Fruit fly (Drosophila melanogaster) whole organism, embryonic: Measurements from ENCODE around the gene CG10874.

Experiments used
- Asciz ChIP-seq: fragments of 200-800 bp; sonication (Bioruptor generic); optimal IDR thresholded peaks from 2 replicates; lab custom pipeline; 2017; ENCODE audit warnings: missing biosample characterization, mild to moderate bottlenecking, missing genetic modification characterization, missing genetic modification reagents
- CG14014 ChIP-seq: fragments of 200-800 bp; sonication (Bioruptor generic); IDR thresholded peaks from 2 replicates; pipeline ENCODE4 v1.3.6; 2022; ENCODE audit warnings: missing biosample characterization, missing genetic modification characterization
- CG1602 ChIP-seq: fragments of 200-800 bp; sonication (Bioruptor generic); optimal IDR thresholded peaks from 3 replicates; lab custom pipeline; 2016; ENCODE audit warnings: missing biosample characterization, missing genetic modification characterization
- CG16813 ChIP-seq: fragments of 200-800 bp; sonication (Bioruptor generic); IDR thresholded peaks from 3 replicates; pipeline ENCODE4 v1.3.6; 2022; ENCODE audit warnings: missing biosample characterization, missing genetic modification characterization; ENCODE audit not compliant: partially characterized antibody
- CG2202 ChIP-seq: fragments of 200-800 bp; sonication (Bioruptor generic); optimal IDR thresholded peaks from 2 replicates; lab custom pipeline; 2018; ENCODE audit warnings: missing biosample characterization, mild to moderate bottlenecking, missing genetic modification characterization
- CG2678 ChIP-seq: fragments of 200-800 bp; sonication (Bioruptor generic); optimal IDR thresholded peaks from 3 replicates; lab custom pipeline; 2019; ENCODE audit warnings: missing biosample characterization, mild to moderate bottlenecking, missing genetic modification characterization, moderate library complexity
- CG2712 ChIP-seq: fragments of 200-800 bp; optimal IDR thresholded peaks from 3 replicates; lab custom pipeline; 2019; ENCODE audit warnings: missing biosample characterization, mild to moderate bottlenecking, missing genetic modification characterization, moderate library complexity
- CG3065 ChIP-seq: fragments of 200-800 bp; sonication (Bioruptor generic); optimal IDR thresholded peaks from 2 replicates; lab custom pipeline; 2016; ENCODE audit warnings: missing biosample characterization, missing genetic modification characterization
- CG33557 ChIP-seq: fragments of 200-800 bp; sonication (Bioruptor generic); optimal IDR thresholded peaks from 2 replicates; lab custom pipeline; 2019; ENCODE audit warnings: missing biosample characterization, mild to moderate bottlenecking, missing genetic modification characterization, moderate library complexity
- CG4328 ChIP-seq: fragments of 200-800 bp; sonication (Bioruptor generic); optimal IDR thresholded peaks from 3 replicates; lab custom pipeline; 2017; ENCODE audit warnings: missing biosample characterization, missing genetic modification reagents, missing genetic modification characterization
- CG43689 ChIP-seq: fragments of 200-800 bp; sonication (Bioruptor generic); IDR thresholded peaks from 2 replicates; pipeline ENCODE4 v1.3.6; 2022; ENCODE audit warnings: missing biosample characterization, missing genetic modification characterization
- CG4617 ChIP-seq: fragments of 200-800 bp; sonication (Bioruptor generic); optimal IDR thresholded peaks from 3 replicates; lab custom pipeline; 2016; ENCODE audit warnings: missing biosample characterization, missing genetic modification characterization, borderline replicate concordance
- CG4730 ChIP-seq: fragments of 200-800 bp; sonication (Bioruptor generic); IDR thresholded peaks from 2 replicates; pipeline ENCODE4 v1.3.6; 2022; ENCODE audit warnings: missing biosample characterization, missing genetic modification characterization
- CG5245 ChIP-seq: fragments of 200-800 bp; sonication (Bioruptor generic); optimal IDR thresholded peaks from 3 replicates; lab custom pipeline; 2016; ENCODE audit warnings: missing biosample characterization, missing genetic modification characterization
- CG8924 ChIP-seq: fragments of 200-800 bp; optimal IDR thresholded peaks from 3 replicates; lab custom pipeline; 2019; ENCODE audit warnings: missing biosample characterization, mild to moderate bottlenecking, missing genetic modification characterization, moderate library complexity
- CG9797 ChIP-seq: fragments of 200-800 bp; sonication (Bioruptor generic); optimal IDR thresholded peaks from 3 replicates; lab custom pipeline; 2018; ENCODE audit warnings: missing biosample characterization, mild to moderate bottlenecking, missing genetic modification characterization
- CG9817 ChIP-seq: fragments of 200-800 bp; sonication (Bioruptor generic); optimal IDR thresholded peaks from 2 replicates; lab custom pipeline; 2018; ENCODE audit warnings: missing biosample characterization, mild to moderate bottlenecking, missing genetic modification characterization, moderate library complexity
- D19B ChIP-seq: fragments of 200-800 bp; sonication (Bioruptor generic); optimal IDR thresholded peaks from 2 replicates; lab custom pipeline; 2017; ENCODE audit warnings: missing biosample characterization, mild to moderate bottlenecking, missing genetic modification characterization
- Dip2 ChIP-seq: fragments of 200-800 bp; sonication (Bioruptor generic); IDR thresholded peaks from 2 replicates; pipeline ENCODE4 v1.3.6; 2022; ENCODE audit warnings: missing biosample characterization, missing genetic modification characterization
- Dp ChIP-seq: fragments of 200-800 bp; sonication (Bioruptor generic); optimal IDR thresholded peaks from 2 replicates; lab custom pipeline; 2018; ENCODE audit warnings: missing biosample characterization, mild to moderate bottlenecking, missing genetic modification characterization, moderate library complexity
- Dref ChIP-seq: fragments of 200-800 bp; sonication (Bioruptor generic); IDR thresholded peaks from 2 replicates; pipeline ENCODE4 v1.3.6; 2022; ENCODE audit warnings: missing biosample characterization, missing genetic modification characterization
- Ets65A ChIP-seq: fragments of 200-800 bp; sonication (Bioruptor generic); peaks from one replicate; lab custom pipeline; 2016; ENCODE audit warnings: missing biosample characterization, missing genetic modification characterization
- Fer3 ChIP-seq: fragments of 200-800 bp; sonication (Bioruptor generic); optimal IDR thresholded peaks from 2 replicates; lab custom pipeline; 2018; ENCODE audit warnings: missing biosample characterization, mild to moderate bottlenecking, missing genetic modification characterization, moderate library complexity
- Gsc ChIP-seq: fragments of 200-800 bp; sonication (Bioruptor generic); IDR thresholded peaks from 2 replicates; pipeline ENCODE4 v1.3.6; 2022; ENCODE audit warnings: missing biosample characterization, missing genetic modification characterization
- HLH3B ChIP-seq: fragments of 200-800 bp; sonication (Bioruptor generic); IDR thresholded peaks from 2 replicates; pipeline ENCODE4 v1.3.6; 2022; ENCODE audit warnings: missing biosample characterization, missing genetic modification characterization
- Hey ChIP-seq: fragments of 200-800 bp; sonication (Bioruptor generic); optimal IDR thresholded peaks from 3 replicates; lab custom pipeline; 2018; ENCODE audit warnings: missing biosample characterization, mild to moderate bottlenecking, missing genetic modification characterization
- Hmx ChIP-seq: fragments of 200-800 bp; sonication (Bioruptor generic); optimal IDR thresholded peaks from 2 replicates; lab custom pipeline; 2016; ENCODE audit warnings: missing biosample characterization, missing genetic modification characterization
- MBD-R2 ChIP-seq: fragments of 200-800 bp; sonication (Bioruptor generic); IDR thresholded peaks from 2 replicates; pipeline ENCODE4 v1.3.6; 2022; ENCODE audit warnings: missing biosample characterization, missing genetic modification characterization
- NC2α ChIP-seq: fragments of 200-800 bp; sonication (Bioruptor generic); optimal IDR thresholded peaks from 2 replicates; lab custom pipeline; 2016; ENCODE audit warnings: missing biosample characterization, missing genetic modification characterization
- Optix ChIP-seq: fragments of 200-800 bp; sonication (Bioruptor generic); IDR thresholded peaks from 3 replicates; pipeline ENCODE4 v1.3.6; 2022; ENCODE audit warnings: missing biosample characterization, missing genetic modification characterization
- Sin3A ChIP-seq: fragments of >200 bp; optimal IDR thresholded peaks from 2 replicates; lab custom pipeline; 2018
- Taf1 ChIP-seq: fragments of 200-800 bp; sonication (Bioruptor generic); IDR thresholded peaks from 2 replicates; pipeline ENCODE4 v1.3.6; 2022; ENCODE audit warnings: missing biosample characterization, missing genetic modification characterization
- ato ChIP-seq: fragments of 200-800 bp; sonication (Bioruptor generic); IDR thresholded peaks from 2 replicates; pipeline ENCODE4 v1.3.6; 2022; ENCODE audit warnings: missing biosample characterization, missing genetic modification characterization; ENCODE audit not compliant: partially characterized antibody
- bigmax ChIP-seq: fragments of 200-800 bp; sonication (Bioruptor generic); optimal IDR thresholded peaks from 2 replicates; lab custom pipeline; 2018; ENCODE audit warnings: missing biosample characterization, mild to moderate bottlenecking, missing genetic modification characterization
- chm ChIP-seq: fragments of 200-800 bp; sonication (Bioruptor generic); IDR thresholded peaks from 2 replicates; pipeline ENCODE4 v1.3.6; 2022; ENCODE audit warnings: missing biosample characterization, missing genetic modification characterization
- crol ChIP-seq: fragments of 200-800 bp; sonication (Bioruptor generic); IDR thresholded peaks from 2 replicates; pipeline ENCODE4 v1.3.6; 2022; ENCODE audit warnings: missing biosample characterization, missing genetic modification characterization
- dimm ChIP-seq: fragments of 200-800 bp; sonication (Bioruptor generic); IDR thresholded peaks from 2 replicates; pipeline ENCODE4 v1.3.6; 2022; ENCODE audit warnings: missing biosample characterization, missing genetic modification characterization
- eve ChIP-seq, 2 experiments: fragments of >200 bp; optimal IDR thresholded peaks; 2 replicates each; lab custom pipeline; 2017; ENCODE audit warnings: missing biosample characterization in 2 of 2, missing genetic modification characterization in 2 of 2
- gfzf ChIP-seq: fragments of 200-800 bp; sonication (Bioruptor generic); optimal IDR thresholded peaks from 2 replicates; lab custom pipeline; 2016; ENCODE audit warnings: missing biosample characterization, mild to moderate bottlenecking, missing genetic modification characterization, moderate library complexity
- lab ChIP-seq: fragments of 200-800 bp; sonication (Bioruptor generic); optimal IDR thresholded peaks from 3 replicates; lab custom pipeline; 2017; ENCODE audit warnings: missing biosample characterization, missing genetic modification characterization, mild to moderate bottlenecking, moderate library complexity, missing genetic modification reagents
- nom ChIP-seq: fragments of 200-800 bp; sonication (Bioruptor generic); optimal IDR thresholded peaks from 2 replicates; lab custom pipeline; 2017; ENCODE audit warnings: missing biosample characterization, missing genetic modification characterization, mild to moderate bottlenecking, moderate library complexity, missing genetic modification reagents
- pita ChIP-seq: fragments of 200-800 bp; sonication (Bioruptor generic); optimal IDR thresholded peaks from 2 replicates; lab custom pipeline; 2017; ENCODE audit warnings: missing biosample characterization, mild to moderate bottlenecking, missing genetic modification characterization
- ro ChIP-seq: fragments of 200-800 bp; sonication (Bioruptor generic); IDR thresholded peaks from 2 replicates; pipeline ENCODE4 v1.3.6; 2022; ENCODE audit warnings: missing biosample characterization, missing genetic modification characterization
- scrt ChIP-seq: fragments of 200-800 bp; sonication (Bioruptor generic); optimal IDR thresholded peaks from 2 replicates; lab custom pipeline; 2018; ENCODE audit warnings: missing biosample characterization, mild to moderate bottlenecking, missing genetic modification characterization, moderate library complexity
- sd ChIP-seq: fragments of 200-800 bp; sonication (Bioruptor generic); optimal IDR thresholded peaks from 3 replicates; lab custom pipeline; 2018; ENCODE audit warnings: missing biosample characterization, mild to moderate bottlenecking, missing genetic modification characterization, moderate library complexity
- tin ChIP-seq: fragments of 200-800 bp; sonication (Bioruptor generic); optimal IDR thresholded peaks from 3 replicates; lab custom pipeline; 2016; ENCODE audit warnings: missing biosample characterization, missing genetic modification characterization
- unc-4 ChIP-seq: fragments of 200-800 bp; sonication (Bioruptor generic); IDR thresholded peaks from 2 replicates; pipeline ENCODE4 v1.3.6; 2022; ENCODE audit warnings: missing biosample characterization, missing genetic modification characterization; ENCODE audit not compliant: partially characterized antibody
- wdn ChIP-seq: fragments of 200-800 bp; sonication (Bioruptor generic); IDR thresholded peaks from 2 replicates; pipeline ENCODE4 v1.3.6; 2022; ENCODE audit warnings: missing biosample characterization, missing genetic modification characterization
- wor ChIP-seq: fragments of 200-800 bp; sonication (Bioruptor generic); IDR thresholded peaks from 2 replicates; pipeline ENCODE4 v1.3.6; 2022; ENCODE audit warnings: missing biosample characterization, missing genetic modification characterization
- yki ChIP-seq: fragments of >200 bp; optimal IDR thresholded peaks from 3 replicates; lab custom pipeline; 2018
- zf30C ChIP-seq: fragments of 200-800 bp; sonication (Bioruptor generic); optimal IDR thresholded peaks from 3 replicates; lab custom pipeline; 2018; ENCODE audit warnings: missing biosample characterization, mild to moderate bottlenecking, missing genetic modification characterization

Gene CG10874

DNA sequence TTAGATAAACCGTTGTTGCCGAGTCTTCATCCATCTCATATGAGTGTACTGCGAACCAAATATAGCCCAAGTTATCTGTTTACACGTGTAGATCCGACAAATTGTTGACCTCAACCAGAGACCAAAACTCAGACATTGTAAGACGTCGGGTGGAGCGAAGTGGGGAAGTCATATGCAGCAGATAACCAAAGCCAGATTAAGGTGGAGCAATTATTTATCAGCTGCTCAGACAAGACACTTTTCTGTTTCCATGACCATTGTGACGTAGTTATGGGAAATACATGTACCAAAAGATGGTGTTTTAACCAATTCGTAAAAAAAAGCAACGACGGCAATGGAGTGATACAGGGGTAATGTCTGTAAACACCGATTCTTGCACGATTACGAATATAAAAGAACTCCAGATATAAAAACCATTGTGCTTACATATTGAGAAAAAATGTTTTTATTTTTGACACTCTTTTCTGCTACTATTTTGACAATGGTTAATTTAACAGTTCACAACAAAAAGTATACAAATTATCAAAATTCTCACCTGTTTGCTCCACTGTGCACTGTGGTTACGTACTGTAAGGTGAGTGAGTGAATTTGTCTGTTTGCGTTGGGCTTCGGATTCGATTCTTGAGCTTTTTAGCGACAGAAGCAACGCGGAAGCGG, 14.7 kb downstream of the CG10874 start (continued):
- no peak for TF ChIP-seq Hey
- no peak for TF ChIP-seq pita (GFP tag; lab: Kevin White, UChicago)
- peak; percentile 13; the same call in 1 of the 2 replicates for TF ChIP-seq MBD-R2 (GFP tag; lab: Robert Waterston, UW)
- no peak for TF ChIP-seq wdn (GFP tag; lab: Robert Waterston, UW)
- no peak for TF ChIP-seq CG33557 (GFP tag; lab: Kevin White, UChicago)
- TF ChIP-seq crol (GFP tag; lab: Robert Waterston, UW) = no peak
- TF ChIP-seq Dp = no peak
- TF ChIP-seq CG4328 (GFP tag; lab: Kevin White, UChicago) = no peak
- no peak for TF ChIP-seq Dref (GFP tag; lab: Robert Waterston, UW)
- TF ChIP-seq CG1602 (GFP tag; lab: Kevin White, UChicago) = peak; percentile 39
- no peak for TF ChIP-seq scrt
- no peak for TF ChIP-seq Hmx (GFP tag; lab: Kevin White, UChicago)
- peak; percentile 43; the same call in 1 of the 2 replicates for TF ChIP-seq CG14014 (GFP tag; lab: Robert Waterston, UW)
- TF ChIP-seq CG2712 = peak; percentile 8
- peak; percentile 37 for TF ChIP-seq CG9817 (tag; lab: Kevin White, UChicago)
- peak in 1 of 2 experiments; percentile 84 for TF ChIP-seq eve (GFP tag; optimal IDR thresholded peaks at IDR 0.05; lab: Kevin White, UChicago)
- TF ChIP-seq gfzf (GFP tag; lab: Kevin White, UChicago) = no peak
- TF ChIP-seq CG2678 (tag; lab: Kevin White, UChicago) = peak; percentile 53
- no peak for TF ChIP-seq Gsc (GFP tag; lab: Robert Waterston, UW)
- TF ChIP-seq chm (GFP tag; lab: Robert Waterston, UW) = no peak
- TF ChIP-seq CG16813 = no peak
- TF ChIP-seq CG4617 (GFP tag; lab: Kevin White, UChicago) = peak; percentile 8
- no peak for TF ChIP-seq Sin3A (lab: Kevin White, UChicago)
- TF ChIP-seq D19B (GFP tag; lab: Kevin White, UChicago) = peak; percentile 35
- peak; percentile 25 for TF ChIP-seq Fer3 (tag; lab: Kevin White, UChicago)
- no peak for TF ChIP-seq CG8924 (tag; lab: Kevin White, UChicago)
- TF ChIP-seq lab = peak; percentile 23
- peak; percentile 56; the same call in 1 of the 2 replicates for TF ChIP-seq HLH3B (GFP tag; lab: Robert Waterston, UW)
- TF ChIP-seq CG9797 (GFP tag; lab: Kevin White, UChicago) = no peak
- no peak for TF ChIP-seq Asciz
- no peak for TF ChIP-seq CG43689 (GFP tag; lab: Robert Waterston, UW)
- peak; percentile 45; the same call in 1 of the 2 replicates for TF ChIP-seq Taf1 (GFP tag; lab: Robert Waterston, UW)
- TF ChIP-seq Dip2 = no peak
- TF ChIP-seq NC2α (GFP tag; lab: Kevin White, UChicago) = no peak
- no peak for TF ChIP-seq unc-4
- TF ChIP-seq Optix (GFP tag; lab: Robert Waterston, UW) = no peak
- no peak for TF ChIP-seq zf30C (GFP tag; lab: Kevin White, UChicago)
- no peak for TF ChIP-seq nom (GFP tag; lab: Kevin White, UChicago)
- peak; percentile 16 for TF ChIP-seq CG2202
- TF ChIP-seq CG5245 (GFP tag; lab: Kevin White, UChicago) = no peak
- TF ChIP-seq sd (tag; lab: Kevin White, UChicago) = no peak
- no peak for TF ChIP-seq bigmax (GFP tag; lab: Kevin White, UChicago)
- TF ChIP-seq CG4730 = no peak
- TF ChIP-seq tin = no peak
- peak; percentile 92 for TF ChIP-seq Ets65A
- TF ChIP-seq yki (lab: Kevin White, UChicago) = no peak
- no peak for TF ChIP-seq ato (GFP tag; lab: Robert Waterston, UW)
- peak; percentile 29 for TF ChIP-seq CG3065 (GFP tag; lab: Kevin White, UChicago)
- TF ChIP-seq ro (GFP tag; lab: Robert Waterston, UW) = no peak
- TF ChIP-seq wor (GFP tag; lab: Robert Waterston, UW) = no peak
- TF ChIP-seq dimm (GFP tag; lab: Robert Waterston, UW) = no peak
